Worm (Caenorhabditis elegans): ENCODE measurements around the gene pgp-6.

The pgp-6 gene

DNA sequence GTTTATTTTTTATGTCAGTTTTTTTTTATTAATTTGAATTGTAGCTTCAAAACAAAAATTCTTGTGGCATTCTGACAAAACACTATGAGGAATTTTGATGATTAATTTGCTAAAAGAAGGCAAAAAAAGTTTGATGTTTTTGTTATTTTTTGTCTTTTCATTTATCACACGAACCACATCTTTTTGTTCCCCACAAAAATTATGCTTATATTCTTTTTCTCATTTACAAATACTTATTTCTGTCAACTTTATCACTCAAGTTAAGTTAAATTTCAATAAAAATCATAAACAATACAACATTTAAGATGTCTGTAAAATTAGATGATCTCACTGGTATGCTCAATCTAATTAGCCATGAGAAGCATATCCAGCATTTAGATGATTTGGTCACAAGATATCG is 11.0 kb upstream of the pgp-6 start, which contains the start of gene F47B10.6:
TSS of gene F47B10.6 (plus strand) at position 301 of the 400 bp plus-strand sequence.
- no peak for TF ChIP-seq ZK546.5 (tag; optimal IDR thresholded peaks at IDR 0.05)
- no peak for TF ChIP-seq hlh-11 (tag; optimal IDR thresholded peaks at IDR 0.05)
- TF ChIP-seq daf-12 (tag; optimal IDR thresholded peaks at IDR 0.05): no peak
- no peak for TF ChIP-seq hlh-30 (tag; optimal IDR thresholded peaks at IDR 0.05; ENCODE audit: insufficient read depth)
- TF ChIP-seq dve-1 (tag; optimal IDR thresholded peaks at IDR 0.05; ENCODE audit: insufficient read depth): no peak
- no peak for TF ChIP-seq mxl-2 (GFP tag; conservative IDR thresholded peaks at IDR 0.05)
- no peak for TF ChIP-seq dmd-9 (GFP tag; IDR thresholded peaks at IDR 0.05)
- no peak for TF ChIP-seq ceh-44 (GFP tag; IDR thresholded peaks at IDR 0.05)
- TF ChIP-seq mdl-1 (tag; optimal IDR thresholded peaks at IDR 0.05): no peak
- TF ChIP-seq snpc-4 (tag; optimal IDR thresholded peaks at IDR 0.05): no peak
- no peak for TF ChIP-seq php-3 (GFP tag; IDR thresholded peaks at IDR 0.05)
- TF ChIP-seq ztf-7 (tag; optimal IDR thresholded peaks at IDR 0.05): no peak

ce11 chrX:10885872-10886271 is 8.6 kb upstream of the pgp-6 start, which contains the start of gene T21E8.5:
Gene T21E8.5, plus strand, starts transcription at chrX:10886172.
- TF ChIP-seq zfp-2 (tag; optimal IDR thresholded peaks at IDR 0.05) (no peak), ZK546.5 (tag; optimal IDR thresholded peaks at IDR 0.05) (no peak), rbr-2 (tag; optimal IDR thresholded peaks at IDR 0.05) (no peak), pqm-1 (tag; optimal IDR thresholded peaks at IDR 0.05) (no peak), Y75B8A.6 (GFP tag; IDR thresholded peaks at IDR 0.05) (no peak)

- no peak for TF ChIP-seq nhr-102 (tag; optimal IDR thresholded peaks at IDR 0.05)
- TF ChIP-seq mes-2 (tag; optimal IDR thresholded peaks at IDR 0.05; ENCODE audit: poor library complexity, severe bottlenecking): no peak
- TF ChIP-seq ceh-62 (tag; optimal IDR thresholded peaks at IDR 0.05): no peak
- no peak for TF ChIP-seq egl-43 (GFP tag; IDR thresholded peaks at IDR 0.05)
- no peak for TF ChIP-seq set-16 (GFP tag; IDR thresholded peaks at IDR 0.05)
- TF ChIP-seq attf-4 (tag; optimal IDR thresholded peaks at IDR 0.05): no peak
- no peak for TF ChIP-seq spr-1 (tag; optimal IDR thresholded peaks at IDR 0.05)
- TF ChIP-seq dmd-9 (GFP tag; IDR thresholded peaks at IDR 0.05): no peak
- TF ChIP-seq mxl-3 (GFP tag; optimal IDR thresholded peaks at IDR 0.05): no peak
- TF ChIP-seq Y48G9A.11 (GFP tag; IDR thresholded peaks at IDR 0.05): no peak
- TF ChIP-seq Y105C5A.15 (GFP tag; IDR thresholded peaks at IDR 0.05): no peak
- no peak for TF ChIP-seq zfp-2 (tag; optimal IDR thresholded peaks at IDR 0.05)
- TF ChIP-seq lin-29 (GFP tag; IDR thresholded peaks at IDR 0.05): no peak
- TF ChIP-seq daf-19 (GFP tag; conservative IDR thresholded peaks at IDR 0.05): no peak
- TF ChIP-seq tag-97 (GFP tag; IDR thresholded peaks at IDR 0.05): no peak
- no peak for TF ChIP-seq D1046.2 (GFP tag; IDR thresholded peaks at IDR 0.05)
- TF ChIP-seq dmd-6 (GFP tag; IDR thresholded peaks at IDR 0.05): no peak
Observed at ce11 chrX:10883203-10883602, 6.0 kb upstream of the pgp-6 start, which contains the start of gene T21E8.7. Gene T21E8.7, plus strand, starts transcription at chrX:10883503.

- TF ChIP-seq unc-62 (GFP tag; optimal IDR thresholded peaks at IDR 0.05 in 1 of 2) (peak in 1 of 2 experiments; percentile 56), unc-62 (tag; optimal IDR thresholded peaks at IDR 0.05) (no peak), egl-43 (GFP tag; IDR thresholded peaks at IDR 0.05) (no peak), nhr-41 (GFP tag; IDR thresholded peaks at IDR 0.05) (no peak), unc-39 (tag; optimal IDR thresholded peaks at IDR 0.05) (no peak)
Observed at ce11 chrX:10881984-10882383, 4.8 kb upstream of the pgp-6 start, which contains the start of gene T21E8.6. Gene T21E8.6, plus strand, starts transcription at chrX:10882284.

DNA sequence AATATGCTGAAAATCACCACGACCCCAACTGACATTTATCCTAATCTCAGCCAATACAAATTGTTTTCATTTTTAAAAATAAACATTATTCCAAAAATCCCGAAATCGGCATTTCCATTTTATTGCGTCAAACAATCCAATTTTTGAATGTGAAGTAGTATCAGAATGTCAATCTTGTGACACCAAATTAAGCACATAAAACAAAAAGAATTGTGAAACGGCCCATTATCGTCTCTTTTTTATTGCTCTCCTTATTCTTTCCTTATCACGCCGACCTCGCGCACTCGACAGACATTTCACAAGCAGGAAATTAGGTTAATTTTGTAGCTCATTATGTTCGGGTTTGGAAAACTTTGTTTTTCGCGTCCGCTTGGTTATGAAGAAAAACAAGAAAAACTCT is 3.3 kb upstream of the pgp-6 start, which contains the start of gene T21E8.4:
TSS of gene T21E8.4 (plus strand) at position 301 of the 400 bp plus-strand sequence.
- TF ChIP-seq zip-2 (tag; optimal IDR thresholded peaks at IDR 0.05) (no peak), mes-2 (tag; optimal IDR thresholded peaks at IDR 0.05; ENCODE audit: poor library complexity, severe bottlenecking) (no peak), daf-19 (GFP tag; conservative IDR thresholded peaks at IDR 0.05) (no peak), F26F4.8 (GFP tag; conservative IDR thresholded peaks at IDR 0.05) (no peak), mep-1 (tag; optimal IDR thresholded peaks at IDR 0.05) (no peak), mdl-1 (tag; optimal IDR thresholded peaks at IDR 0.05) (no peak), arid-1 (GFP tag; conservative IDR thresholded peaks at IDR 0.05) (no peak), nhr-237 (tag; optimal IDR thresholded peaks at IDR 0.05) (no peak), lin-29 (GFP tag; IDR thresholded peaks at IDR 0.05) (no peak), tra-1 (GFP tag; IDR thresholded peaks at IDR 0.05) (no peak), daf-12 (tag; optimal IDR thresholded peaks at IDR 0.05) (no peak), lin-39 (tag; optimal IDR thresholded peaks at IDR 0.05) (no peak), snpc-4 (tag; optimal IDR thresholded peaks at IDR 0.05) (no peak), cey-2 (tag; optimal IDR thresholded peaks at IDR 0.05; ENCODE audit: borderline replicate concordance, insufficient read depth) (no peak), sdz-12 (GFP tag; optimal IDR thresholded peaks at IDR 0.05) (no peak), set-16 (GFP tag; IDR thresholded peaks at IDR 0.05) (no peak)
